Worm (Caenorhabditis elegans) whole organism, young adult: ENCODE results near the gene srbc-43.

Experiments
- B0035.1 ChIP-seq: sonication (generic microtip); optimal IDR thresholded peaks from 2 replicates; lab custom pipeline; 2016; ENCODE audit warnings: missing genetic modification characterization, mild to moderate bottlenecking, missing compliant biosample characterization, missing genotype, missing genetic modification reagents
- D2030.7 ChIP-seq: fragments of 200-800 bp; sonication (Bioruptor generic); IDR thresholded peaks from 2 replicates; pipeline ENCODE4 v1.3.6; 2022; ENCODE audit warnings: missing genetic modification reagents, missing genetic modification characterization, missing compliant biosample characterization
- F10E7.11 ChIP-seq: sonication (generic microtip); optimal IDR thresholded peaks from 2 replicates; lab custom pipeline; 2017; ENCODE audit warnings: mild to moderate bottlenecking, missing genetic modification characterization, moderate library complexity, missing compliant biosample characterization
- F52B5.7 ChIP-seq: sonication (generic microtip); optimal IDR thresholded peaks from 2 replicates; lab custom pipeline; 2016; ENCODE audit warnings: mild to moderate bottlenecking, missing genetic modification characterization, missing compliant biosample characterization
- K11D2.4 ChIP-seq: fragments of 200-800 bp; sonication (Bioruptor generic); IDR thresholded peaks from 2 replicates; pipeline ENCODE4 v1.3.6; 2022; ENCODE audit warnings: missing genetic modification reagents, missing genetic modification characterization, missing compliant biosample characterization
- K12H6.12 ChIP-seq: fragments of 200-800 bp; sonication (Bioruptor generic); optimal IDR thresholded peaks from 2 replicates; lab custom pipeline; 2018; ENCODE audit warnings: mild to moderate bottlenecking, missing genetic modification characterization, missing compliant biosample characterization
- Y53F4B.3 ChIP-seq: fragments of 200-800 bp; sonication (Bioruptor generic); IDR thresholded peaks from 2 replicates; pipeline ENCODE4 v1.3.6; 2022; ENCODE audit warnings: missing genetic modification reagents, missing genetic modification characterization, missing compliant biosample characterization
- Y67H2A.10 ChIP-seq: fragments of 200-800 bp; sonication (Bioruptor generic); conservative IDR thresholded peaks from 2 replicates; pipeline ENCODE4 v1.3.6; 2022; ENCODE audit warnings: missing genetic modification reagents, missing genetic modification characterization, missing compliant biosample characterization
- akir-1 ChIP-seq: fragments of 200-800 bp; sonication (Bioruptor generic); optimal IDR thresholded peaks from 2 replicates; lab custom pipeline; 2018; ENCODE audit warnings: mild to moderate bottlenecking, missing genetic modification characterization, moderate library complexity, missing compliant biosample characterization
- aptf-2 ChIP-seq: fragments of 200-800 bp; sonication (Bioruptor generic); conservative IDR thresholded peaks from 2 replicates; pipeline ENCODE4 v1.3.6; 2022; ENCODE audit warnings: missing genetic modification reagents, missing genetic modification characterization, missing compliant biosample characterization
- aptf-3 ChIP-seq: fragments of 200-800 bp; sonication (Bioruptor generic); IDR thresholded peaks from 2 replicates; pipeline ENCODE4 v1.3.6; 2022; ENCODE audit warnings: missing genetic modification characterization, missing compliant biosample characterization
- athp-1 ChIP-seq: sonication (generic microtip); optimal IDR thresholded peaks from 2 replicates; lab custom pipeline; 2017; ENCODE audit warnings: mild to moderate bottlenecking, missing genetic modification characterization, missing compliant biosample characterization
- attf-6 ChIP-seq: fragments of 200-800 bp; sonication (Bioruptor generic); IDR thresholded peaks from 2 replicates; pipeline ENCODE4 v1.3.6; 2022; ENCODE audit warnings: missing genetic modification reagents, missing genetic modification characterization, missing compliant biosample characterization
- cebp-1 ChIP-seq, 2 experiments: fragments of 200-800 bp in 1 of 2; sonication (Bioruptor generic) in 1 of 2; sonication (generic microtip) in 1 of 2; IDR thresholded peaks in 1 of 2; optimal IDR thresholded peaks in 1 of 2; 2 replicates each; pipeline versions ENCODE4 v1.3.6 to Lab custom; 2017 to 2022; ENCODE audit warnings: missing compliant biosample characterization in 2 of 2, missing genetic modification characterization in 2 of 2, mild to moderate bottlenecking in 1 of 2, missing genetic modification reagents in 1 of 2, moderate library complexity in 1 of 2
- cebp-2 ChIP-seq: fragments of 200-800 bp; sonication (Bioruptor generic); IDR thresholded peaks from 2 replicates; pipeline ENCODE4 v1.3.6; 2022; ENCODE audit warnings: missing genetic modification characterization, missing compliant biosample characterization
- ceh-100 ChIP-seq: fragments of 200-800 bp; sonication (Bioruptor generic); IDR thresholded peaks from 2 replicates; pipeline ENCODE4 v1.3.6; 2022; ENCODE audit warnings: missing genetic modification reagents, missing genetic modification characterization, missing compliant biosample characterization
- ceh-40 ChIP-seq: fragments of 200-800 bp; sonication (Bioruptor generic); IDR thresholded peaks from 2 replicates; pipeline ENCODE4 v1.3.6; 2022; ENCODE audit warnings: missing genetic modification characterization, missing compliant biosample characterization
- dpl-1 ChIP-seq: fragments of 150-350 bp; optimal IDR thresholded peaks from 2 replicates; lab custom pipeline; 2014; ENCODE audit warnings: missing biosample characterization, missing genetic modification reagents, missing genetic modification characterization
- efl-1 ChIP-seq: fragments of 150-350 bp; optimal IDR thresholded peaks from 2 replicates; lab custom pipeline; 2014; ENCODE audit warnings: missing biosample characterization, missing genetic modification reagents, missing genetic modification characterization
- him-1 ChIP-seq: sonication (generic microtip); optimal IDR thresholded peaks from 2 replicates; lab custom pipeline; 2016; ENCODE audit warnings: missing genotype, missing genetic modification reagents, missing genetic modification characterization, missing compliant biosample characterization
- hmg-1.2 ChIP-seq: fragments of 200-800 bp; sonication (Bioruptor generic); IDR thresholded peaks from 2 replicates; pipeline ENCODE4 v1.3.6; 2022; ENCODE audit warnings: missing genetic modification reagents, missing genetic modification characterization, missing compliant biosample characterization
- hsf-1 ChIP-seq: fragments of 200-800 bp; sonication (Bioruptor generic); IDR thresholded peaks from 2 replicates; pipeline ENCODE4 v1.3.6; 2022; ENCODE audit warnings: missing genetic modification reagents, missing genetic modification characterization, missing compliant biosample characterization
- lin-26 ChIP-seq: fragments of 200-800 bp; sonication (Bioruptor generic); IDR thresholded peaks from 2 replicates; pipeline ENCODE4 v1.3.6; 2022; ENCODE audit warnings: missing genetic modification reagents, missing genetic modification characterization, missing compliant biosample characterization
- lin-54 ChIP-seq: fragments of 200-800 bp; sonication (Bioruptor generic); optimal IDR thresholded peaks from 2 replicates; lab custom pipeline; 2018; ENCODE audit warnings: mild to moderate bottlenecking, missing genetic modification characterization, missing compliant biosample characterization
- madf-6 ChIP-seq: fragments of 200-800 bp; sonication (Bioruptor generic); IDR thresholded peaks from 2 replicates; pipeline ENCODE4 v1.3.6; 2022; ENCODE audit warnings: missing genetic modification reagents, missing genetic modification characterization, missing compliant biosample characterization
- mel-28 ChIP-seq: sonication (generic microtip); optimal IDR thresholded peaks from 2 replicates; lab custom pipeline; 2016; ENCODE audit warnings: borderline replicate concordance, mild to moderate bottlenecking, missing genetic modification characterization, missing compliant biosample characterization
- mes-4 ChIP-seq: sonication (generic microtip); optimal IDR thresholded peaks from 2 replicates; lab custom pipeline; 2016; ENCODE audit warnings: missing genotype, missing genetic modification characterization, missing compliant biosample characterization
- nhr-80 ChIP-seq: sonication (generic microtip); optimal IDR thresholded peaks from 2 replicates; lab custom pipeline; 2016; ENCODE audit warnings: missing genetic modification characterization, missing compliant biosample characterization
- pbrm-1 ChIP-seq: fragments of 200-800 bp; sonication (Bioruptor generic); IDR thresholded peaks from 2 replicates; pipeline ENCODE4 v1.3.6; 2022; ENCODE audit warnings: missing genetic modification reagents, missing genetic modification characterization, missing compliant biosample characterization
- rcor-1 ChIP-seq: fragments of 200-800 bp; sonication (Bioruptor generic); IDR thresholded peaks from 2 replicates; pipeline ENCODE4 v1.3.6; 2022; ENCODE audit warnings: missing genetic modification reagents, missing genetic modification characterization, missing compliant biosample characterization
- snpc-3.4 ChIP-seq: sonication (generic microtip); optimal IDR thresholded peaks from 2 replicates; lab custom pipeline; 2017; ENCODE audit warnings: missing genetic modification characterization, mild to moderate bottlenecking, missing compliant biosample characterization, antibody characterized with exemption, moderate library complexity, missing genotype, missing genetic modification reagents
- tlf-1 ChIP-seq: fragments of 200-800 bp; sonication (Bioruptor generic); optimal IDR thresholded peaks from 2 replicates; lab custom pipeline; 2018; ENCODE audit warnings: mild to moderate bottlenecking, missing genetic modification characterization, missing compliant biosample characterization
- xnd-1 ChIP-seq: sonication (generic microtip); optimal IDR thresholded peaks from 2 replicates; lab custom pipeline; 2016; ENCODE audit warnings: missing genotype, missing genetic modification reagents, missing genetic modification characterization, missing compliant biosample characterization
- zim-3 ChIP-seq: sonication (generic microtip); optimal IDR thresholded peaks from 2 replicates; lab custom pipeline; 2017; ENCODE audit warnings: mild to moderate bottlenecking, missing genetic modification characterization, moderate library complexity, missing compliant biosample characterization
- ztf-26 ChIP-seq: sonication (generic microtip); optimal IDR thresholded peaks from 2 replicates; lab custom pipeline; 2017; ENCODE audit warnings: missing genetic modification characterization, missing compliant biosample characterization
- ztf-6 ChIP-seq: fragments of 200-800 bp; sonication (Bioruptor generic); IDR thresholded peaks from 2 replicates; pipeline ENCODE4 v1.3.6; 2022; ENCODE audit warnings: missing genetic modification reagents, missing genetic modification characterization, missing compliant biosample characterization

The srbc-43 gene

DNA sequence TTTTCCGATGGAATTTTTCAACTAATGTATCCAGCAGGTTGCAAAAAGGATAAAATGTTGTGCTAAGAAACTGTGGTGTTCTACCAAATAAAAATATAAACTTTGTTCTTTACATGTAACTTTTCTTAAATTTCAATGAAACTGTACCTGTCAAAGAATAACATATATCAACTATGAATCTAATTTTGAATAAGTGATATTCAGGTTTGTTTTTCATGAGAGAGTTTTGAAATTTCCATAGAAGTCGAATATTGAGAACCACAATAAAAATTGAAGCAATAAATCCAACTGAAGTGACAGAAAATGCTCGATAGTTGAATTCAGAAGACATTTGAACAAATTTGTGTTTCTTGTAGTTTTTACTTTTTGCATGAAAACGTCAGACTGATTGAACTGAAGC lies at the start of gene srbc-43:
TSS of gene srbc-43 (minus strand) at position 331 of the 400 bp plus-strand sequence.
- TF ChIP-seq madf-6: no peak
- no peak for TF ChIP-seq mes-4
- no peak for TF ChIP-seq snpc-3.4 (tag; lab: Kevin White, UChicago)
- no peak for TF ChIP-seq mel-28
- no peak for TF ChIP-seq aptf-2
- no peak for TF ChIP-seq F52B5.7 (tag; lab: Kevin White, UChicago)
- no peak for TF ChIP-seq him-1 (tag; lab: Kevin White, UChicago)
- TF ChIP-seq rcor-1: no peak
- no peak for TF ChIP-seq lin-54 (GFP tag; lab: Kevin White, UChicago)
- no peak for TF ChIP-seq athp-1 (tag; lab: Kevin White, UChicago)
- no peak for TF ChIP-seq hsf-1
- no peak for TF ChIP-seq pbrm-1 (GFP tag; lab: Robert Waterston, UW)
- TF ChIP-seq ztf-26 (tag; lab: Kevin White, UChicago): no peak
- TF ChIP-seq ztf-6 (GFP tag; lab: Robert Waterston, UW): no peak
- TF ChIP-seq F10E7.11 (tag; lab: Kevin White, UChicago): no peak

- no peak for TF ChIP-seq ceh-100 (GFP tag; lab: Robert Waterston, UW)
- no peak for TF ChIP-seq efl-1 (GFP tag; lab: Kevin White, UChicago)
- no peak for TF ChIP-seq K12H6.12 (tag; lab: Kevin White, UChicago)
- no peak for TF ChIP-seq cebp-2 (GFP tag; lab: Robert Waterston, UW)
- TF ChIP-seq Y53F4B.3 (GFP tag; lab: Robert Waterston, UW): no peak
- TF ChIP-seq madf-6: no peak
- no peak for TF ChIP-seq B0035.1 (tag; lab: Kevin White, UChicago)
- no peak for TF ChIP-seq dpl-1 (GFP tag; lab: Kevin White, UChicago)
- TF ChIP-seq hmg-1.2: no peak
Observed at ce11 chrV:12835388-12835787, 45.1 kb upstream of the srbc-43 start, which contains the start of gene C44H9.4. C44H9.4 (plus strand) TSS chrV:12835688.

DNA sequence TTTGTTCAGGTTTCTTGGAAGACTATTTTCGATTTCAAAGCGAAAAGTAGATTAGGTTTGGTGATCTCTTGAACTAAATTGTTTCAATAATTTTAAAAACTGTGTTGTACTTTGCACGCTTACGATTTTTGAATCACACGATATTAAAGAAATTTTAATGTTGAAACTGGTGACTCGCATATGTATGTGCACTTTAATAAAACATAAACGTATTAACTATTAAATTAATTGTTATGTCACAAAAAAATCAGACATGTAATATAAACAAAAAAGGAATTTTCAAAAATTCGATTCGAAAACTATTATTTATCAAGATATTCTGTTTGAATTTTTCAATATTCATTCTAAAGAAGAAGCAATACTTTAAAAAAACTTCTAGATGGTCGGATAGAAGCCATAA lies 36.9 kb upstream of the srbc-43 start, which contains the start of gene ugt-15:
TSS of gene ugt-15 (plus strand) at position 301 of the 400 bp plus-strand sequence.
- no peak for TF ChIP-seq K11D2.4 (GFP tag; lab: Robert Waterston, UW)
- peak; percentile 18 for TF ChIP-seq nhr-80 (tag; lab: Kevin White, UChicago)

DNA sequence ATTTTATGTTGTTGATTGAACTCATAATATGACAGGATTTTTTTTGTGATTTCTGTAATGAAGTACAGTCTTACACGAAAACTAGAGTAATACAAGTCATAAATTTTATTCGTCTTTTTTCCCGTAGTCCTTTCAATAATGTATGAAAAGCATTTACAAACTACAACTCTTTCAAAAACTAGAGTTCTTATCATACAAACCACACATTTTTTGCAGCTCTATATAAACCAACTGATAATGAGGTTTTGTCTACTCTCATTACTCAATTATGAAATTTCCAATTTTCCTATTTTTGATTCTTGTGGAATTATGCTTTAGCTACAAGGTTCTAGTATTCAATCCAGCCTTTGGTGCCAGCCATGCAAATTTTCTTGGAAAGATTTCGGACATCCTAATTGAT lies 34.5 kb upstream of the srbc-43 start, which contains the start of gene ugt-16:
TSS of gene ugt-16 (plus strand) at position 248 of the 400 bp plus-strand sequence.
- TF ChIP-seq D2030.7 (no peak), akir-1 (no peak), nhr-80 (tag; lab: Kevin White, UChicago) (peak; percentile 51), xnd-1 (tag; lab: Kevin White, UChicago) (no peak), aptf-3 (no peak), tlf-1 (GFP tag; lab: Kevin White, UChicago) (no peak), cebp-1 (GFP tag; IDR thresholded peaks at IDR 0.05; lab: Robert Waterston, UW) (no peak), cebp-1 (tag; optimal IDR thresholded peaks at IDR 0.05; lab: Kevin White, UChicago) (no peak)

- TF ChIP-seq zim-3 (tag; lab: Kevin White, UChicago): no peak
- TF ChIP-seq attf-6: no peak
- TF ChIP-seq Y67H2A.10 (GFP tag; lab: Robert Waterston, UW): no peak
- no peak for TF ChIP-seq xnd-1 (tag; lab: Kevin White, UChicago)
- TF ChIP-seq lin-26 (GFP tag; lab: Robert Waterston, UW): no peak
- TF ChIP-seq nhr-80 (tag; lab: Kevin White, UChicago): peak; percentile 46
- no peak for TF ChIP-seq efl-1 (GFP tag; lab: Kevin White, UChicago)
- TF ChIP-seq ceh-40 (GFP tag; lab: Robert Waterston, UW): no peak
Observed at ce11 chrV:12822065-12822464, 31.7 kb upstream of the srbc-43 start.
